Worm (Caenorhabditis elegans) whole organism, L1 larva: ENCODE results near the gene bath-37.

ENCODE experiments used
- C34B4.2 ChIP-seq: sonication (generic microtip); optimal IDR thresholded peaks from 2 replicates; lab custom pipeline; 2017; ENCODE audit warnings: mild to moderate bottlenecking, missing genetic modification characterization, missing compliant biosample characterization
- Y116A8C.19 ChIP-seq: sonication (generic microtip); optimal IDR thresholded peaks from 2 replicates; lab custom pipeline; 2016; ENCODE audit warnings: missing compliant biosample characterization, missing genetic modification characterization, borderline replicate concordance
- aly-2 ChIP-seq: fragments of 150-350 bp; optimal IDR thresholded peaks from 2 replicates; lab custom pipeline; 2014; ENCODE audit warnings: missing biosample characterization, missing genetic modification characterization
- blmp-1 ChIP-seq: fragments of 150-350 bp; optimal IDR thresholded peaks from 2 replicates; lab custom pipeline; 2014; ENCODE audit warnings: missing biosample characterization, missing genetic modification characterization
- ceh-8 ChIP-seq: fragments of 200-800 bp; sonication (Bioruptor generic); optimal IDR thresholded peaks from 2 replicates; lab custom pipeline; 2018; ENCODE audit warnings: mild to moderate bottlenecking, missing genetic modification characterization, moderate library complexity, missing compliant biosample characterization
- ceh-88 ChIP-seq: fragments of 200-800 bp; sonication (Bioruptor generic); IDR thresholded peaks from 2 replicates; pipeline ENCODE4 v1.3.6; 2022; ENCODE audit warnings: missing genetic modification characterization, missing compliant biosample characterization
- ceh-90 ChIP-seq: sonication (generic microtip); optimal IDR thresholded peaks from 2 replicates; lab custom pipeline; 2016; ENCODE audit warnings: missing genetic modification characterization, missing compliant biosample characterization
- ces-1 ChIP-seq: fragments of 150-350 bp; optimal IDR thresholded peaks from 2 replicates; lab custom pipeline; 2014; ENCODE audit warnings: missing biosample characterization, missing genetic modification reagents, missing genetic modification characterization
- dpl-1 ChIP-seq, 3 experiments: fragments of 150-350 bp in 2 of 3; sonication (generic microtip) in 1 of 3; optimal IDR thresholded peaks; 2 replicates each; lab custom pipeline; 2014 to 2017; ENCODE audit warnings: missing biosample characterization in 3 of 3, missing genetic modification characterization in 3 of 3, missing genetic modification reagents in 3 of 3
- efl-1 ChIP-seq, 4 experiments: fragments of 150-350 bp; optimal IDR thresholded peaks in 3 of 4; peaks in 1 of 4; 1 replicate in 1 of 4; 2 replicates in 3 of 4; lab custom pipeline; 2014; ENCODE audit warnings: missing biosample characterization in 2 of 4, missing genetic modification characterization in 2 of 4, missing genetic modification reagents in 2 of 4
- efl-3 ChIP-seq: fragments of 200-800 bp; sonication (Bioruptor generic); optimal IDR thresholded peaks from 2 replicates; lab custom pipeline; 2018; ENCODE audit warnings: mild to moderate bottlenecking, missing genetic modification characterization, missing compliant biosample characterization
- ets-5 ChIP-seq: fragments of 200-800 bp; sonication (Bioruptor generic); IDR thresholded peaks from 2 replicates; pipeline ENCODE4 v1.3.6; 2022; ENCODE audit warnings: missing genetic modification characterization, missing compliant biosample characterization
- fkh-10 ChIP-seq: sonication (generic microtip); optimal IDR thresholded peaks from 2 replicates; lab custom pipeline; 2017; ENCODE audit warnings: missing biosample characterization, missing genetic modification reagents, missing genetic modification characterization
- fkh-8 ChIP-seq: sonication (generic microtip); optimal IDR thresholded peaks from 2 replicates; lab custom pipeline; 2016; ENCODE audit warnings: mild to moderate bottlenecking, missing genetic modification characterization, missing compliant biosample characterization
- fos-1 ChIP-seq: fragments of 150-350 bp; optimal IDR thresholded peaks from 2 replicates; lab custom pipeline; 2014; ENCODE audit warnings: missing biosample characterization, missing genetic modification characterization
- hlh-17 ChIP-seq: fragments of 200-800 bp; sonication (Bioruptor generic); optimal IDR thresholded peaks from 2 replicates; lab custom pipeline; 2018; ENCODE audit warnings: missing genetic modification characterization, mild to moderate bottlenecking, missing compliant biosample characterization, moderate library complexity, borderline replicate concordance
- irx-1 ChIP-seq: sonication (generic microtip); optimal IDR thresholded peaks from 2 replicates; lab custom pipeline; 2016; ENCODE audit warnings: missing genetic modification characterization, missing compliant biosample characterization
- jun-1 ChIP-seq: fragments of 150-350 bp; optimal IDR thresholded peaks from 2 replicates; lab custom pipeline; 2014; ENCODE audit warnings: missing biosample characterization, missing genetic modification reagents, missing genetic modification characterization
- lin-13 ChIP-seq: fragments of 150-350 bp; optimal IDR thresholded peaks from 2 replicates; lab custom pipeline; 2014; ENCODE audit warnings: missing biosample characterization, missing genetic modification reagents, missing genetic modification characterization
- lin-35 ChIP-seq, 2 experiments: fragments of 150-350 bp; optimal IDR thresholded peaks; 2 replicates each; lab custom pipeline; 2014; ENCODE audit warnings: missing biosample characterization in 2 of 2, missing genetic modification characterization in 2 of 2, missing genetic modification reagents in 2 of 2
- lsy-2 ChIP-seq, 2 experiments: fragments of 150-350 bp; optimal IDR thresholded peaks; 2 replicates each; lab custom pipeline; 2014; ENCODE audit warnings: missing biosample characterization in 2 of 2, missing genetic modification characterization in 2 of 2
- mdl-1 ChIP-seq, 2 experiments: fragments of 150-350 bp; optimal IDR thresholded peaks; 2 replicates each; lab custom pipeline; 2014 to 2017; ENCODE audit warnings: missing biosample characterization in 2 of 2, missing genetic modification characterization in 2 of 2, inconsistent platforms in 1 of 2
- nhr-20 ChIP-seq: sonication (generic microtip); optimal IDR thresholded peaks from 2 replicates; lab custom pipeline; 2016; ENCODE audit warnings: mild to moderate bottlenecking, missing genetic modification characterization, missing compliant biosample characterization
- nhr-237 ChIP-seq: fragments of 150-350 bp; optimal IDR thresholded peaks from 2 replicates; lab custom pipeline; 2014; ENCODE audit warnings: missing biosample characterization, missing genetic modification characterization
- nhr-84 ChIP-seq: sonication (generic microtip); optimal IDR thresholded peaks from 2 replicates; lab custom pipeline; 2017; ENCODE audit warnings: missing biosample characterization, missing genetic modification characterization
- nhr-85 ChIP-seq: sonication (generic microtip); peaks from one replicate; lab custom pipeline; 2016; ENCODE audit warnings: missing genetic modification characterization, inconsistent platforms, missing compliant biosample characterization
- pax-3 ChIP-seq: fragments of 200-800 bp; sonication (Bioruptor generic); optimal IDR thresholded peaks from 2 replicates; lab custom pipeline; 2018; ENCODE audit warnings: mild to moderate bottlenecking, missing genetic modification characterization, moderate library complexity, missing compliant biosample characterization
- pqm-1 ChIP-seq: sonication (generic microtip); optimal IDR thresholded peaks from 3 replicates; lab custom pipeline; 2017; ENCODE audit warnings: missing biosample characterization, missing genetic modification characterization
- unc-130 ChIP-seq: fragments of 150-350 bp; optimal IDR thresholded peaks from 2 replicates; lab custom pipeline; 2017; ENCODE audit warnings: missing biosample characterization, missing genetic modification characterization, inconsistent platforms
- unc-30 ChIP-seq: sonication (generic microtip); optimal IDR thresholded peaks from 2 replicates; lab custom pipeline; 2017; ENCODE audit warnings: missing biosample characterization, missing genetic modification characterization
- unc-62 ChIP-seq: fragments of 150-350 bp; optimal IDR thresholded peaks from 2 replicates; lab custom pipeline; 2014; ENCODE audit warnings: missing biosample characterization, missing genetic modification reagents, missing genetic modification characterization
- unc-98 ChIP-seq: fragments of 200-800 bp; sonication (Bioruptor generic); IDR thresholded peaks from 2 replicates; pipeline ENCODE4 v1.3.6; 2022; ENCODE audit warnings: missing genetic modification characterization, missing compliant biosample characterization
- vab-15 ChIP-seq: sonication (generic microtip); optimal IDR thresholded peaks from 2 replicates; lab custom pipeline; 2017; ENCODE audit warnings: missing genotype, mild to moderate bottlenecking, missing genetic modification characterization, missing compliant biosample characterization
- zip-4 ChIP-seq: fragments of 200-800 bp; sonication (Bioruptor generic); optimal IDR thresholded peaks from 2 replicates; lab custom pipeline; 2018; ENCODE audit warnings: mild to moderate bottlenecking, missing genetic modification characterization, moderate library complexity, missing compliant biosample characterization

The bath-37 gene

DNA sequence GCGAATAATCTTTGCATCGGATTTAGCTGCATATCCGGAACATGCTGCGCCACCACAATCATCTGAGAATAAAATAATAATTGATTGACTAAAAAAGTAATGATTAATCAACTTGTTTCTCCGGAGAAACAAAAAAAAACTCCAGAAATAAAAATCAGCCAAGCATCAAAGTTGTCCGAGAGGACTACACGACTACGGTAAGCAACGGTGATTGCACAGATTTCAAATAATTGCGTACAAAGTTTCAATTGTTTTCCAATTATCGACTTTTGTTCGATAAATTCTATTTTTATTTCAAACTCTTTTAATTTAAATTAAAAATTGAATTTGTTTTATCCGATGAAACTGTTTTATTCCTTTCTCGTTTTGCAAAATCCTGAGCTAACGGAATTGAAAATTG is 24.7 kb downstream of the bath-37 start, which contains the start of gene cpsf-4:
Gene cpsf-4, minus strand, starts transcription at position 62 of the 400 bp plus-strand sequence.
- peak; percentile 21 to 77 for TF ChIP-seq lsy-2 (tag; optimal IDR thresholded peaks at IDR 0.05; lab: Kevin White, UChicago)
- no peak for TF ChIP-seq pax-3 (tag; lab: Kevin White, UChicago)
- TF ChIP-seq efl-1 (optimal IDR thresholded peaks at IDR 0.05; lab: Kevin White, UChicago): peak in 1 of 2 experiments; percentile 6
- TF ChIP-seq efl-1 (GFP tag; optimal IDR thresholded peaks at IDR 0.05 in 1 of 2; lab: Kevin White, UChicago): no peak
- TF ChIP-seq nhr-84 (tag; lab: Kevin White, UChicago): no peak
- TF ChIP-seq nhr-237 (tag; lab: Kevin White, UChicago): no peak
- no peak for TF ChIP-seq lin-35 (GFP tag; optimal IDR thresholded peaks at IDR 0.05; lab: Kevin White, UChicago)
- TF ChIP-seq unc-62 (GFP tag; lab: Kevin White, UChicago): no peak
- no peak for TF ChIP-seq hlh-17 (GFP tag; lab: Kevin White, UChicago)

DNA sequence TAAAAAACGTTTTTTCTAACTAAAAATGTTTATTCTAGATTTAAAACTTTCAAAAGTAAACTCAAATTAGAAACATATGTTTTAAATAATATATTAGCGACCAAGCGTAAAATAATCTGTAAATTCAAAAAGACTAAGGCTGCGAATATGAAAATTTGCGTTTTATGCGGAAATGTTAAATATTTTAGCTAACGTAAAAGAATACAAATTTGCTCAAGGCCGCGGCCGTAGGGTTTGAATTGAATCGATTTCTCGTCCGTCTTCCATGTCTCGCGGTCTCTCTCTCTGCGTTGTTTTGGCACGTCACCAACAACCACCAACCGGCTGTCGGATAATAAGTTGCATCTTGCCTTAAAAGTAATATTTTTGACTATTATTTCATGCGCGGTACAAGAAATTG is 25.1 kb downstream of the bath-37 start, which contains the start of gene F11A10.5:
Gene F11A10.5, plus strand, starts transcription at position 301 of the 400 bp plus-strand sequence.
- TF ChIP-seq irx-1 (tag; lab: Kevin White, UChicago) (no peak), dpl-1 (GFP tag; optimal IDR thresholded peaks at IDR 0.05; lab: Kevin White, UChicago) (peak in 1 of 3 experiments; percentile 14), efl-1 (optimal IDR thresholded peaks at IDR 0.05; lab: Kevin White, UChicago) (peak in 1 of 2 experiments; percentile 2), efl-1 (GFP tag; optimal IDR thresholded peaks at IDR 0.05 in 1 of 2; lab: Kevin White, UChicago) (no peak)

DNA sequence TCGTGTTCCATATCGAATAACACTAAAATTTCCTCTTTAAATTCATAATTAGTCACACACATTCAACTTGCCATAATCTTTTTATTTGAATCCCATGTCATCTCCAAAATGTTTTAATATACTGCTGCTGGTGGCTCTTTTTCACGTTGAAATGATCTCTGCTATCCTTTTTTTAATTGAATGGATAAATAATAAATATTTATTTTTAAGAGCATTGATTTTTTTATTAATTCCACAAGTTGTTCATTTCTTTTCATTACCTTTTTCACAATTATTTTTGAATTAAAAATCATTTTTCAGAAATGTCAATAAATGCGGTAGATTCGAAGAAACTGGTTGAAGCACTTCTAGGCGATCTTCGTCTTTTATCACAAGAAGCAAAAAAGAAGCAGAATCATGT is 27.8 kb downstream of the bath-37 start, which contains the start of gene mon-2:
Gene mon-2, plus strand, starts transcription at position 301 of the 400 bp plus-strand sequence.
- TF ChIP-seq lin-13 (GFP tag; lab: Kevin White, UChicago): no peak
- no peak for TF ChIP-seq efl-3

DNA sequence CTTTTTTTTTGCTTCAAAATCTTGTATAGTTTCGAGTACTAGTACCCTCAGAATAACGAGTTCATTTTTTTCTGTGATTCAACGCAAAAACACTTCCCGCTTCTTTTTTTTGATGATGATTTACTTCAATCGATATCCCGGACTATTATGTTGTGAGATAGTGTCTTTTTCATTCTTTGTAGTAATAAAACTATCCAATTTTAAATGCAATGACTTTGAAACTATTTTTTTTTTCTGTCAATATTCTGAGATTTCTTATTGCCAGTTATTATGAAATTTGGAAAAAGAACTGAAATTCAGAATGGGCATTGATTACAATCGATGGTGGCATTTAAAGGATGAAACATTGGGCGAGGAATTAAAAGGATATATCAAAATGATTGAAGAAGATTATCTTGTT is 36.9 kb downstream of the bath-37 start, which contains the start of gene M18.3:
Gene M18.3, plus strand, starts transcription at position 301 of the 400 bp plus-strand sequence.
- TF ChIP-seq efl-3: no peak
- TF ChIP-seq blmp-1 (tag; lab: Kevin White, UChicago): no peak
- no peak for TF ChIP-seq jun-1
- no peak for TF ChIP-seq Y116A8C.19
- no peak for TF ChIP-seq ets-5 (GFP tag; lab: Robert Waterston, UW)
- no peak for TF ChIP-seq C34B4.2 (tag; lab: Kevin White, UChicago)
- TF ChIP-seq unc-98 (GFP tag; lab: Robert Waterston, UW): no peak
- no peak for TF ChIP-seq unc-30 (tag; lab: Kevin White, UChicago)
- TF ChIP-seq nhr-85 (tag; lab: Kevin White, UChicago): no peak
- no peak for TF ChIP-seq ceh-8 (GFP tag; lab: Kevin White, UChicago)
- no peak for TF ChIP-seq efl-1 (optimal IDR thresholded peaks at IDR 0.05; lab: Kevin White, UChicago)
- TF ChIP-seq efl-1 (GFP tag; optimal IDR thresholded peaks at IDR 0.05 in 1 of 2; lab: Kevin White, UChicago): no peak
- no peak for TF ChIP-seq unc-130
- TF ChIP-seq ceh-90: no peak
- TF ChIP-seq nhr-20 (tag; lab: Kevin White, UChicago): no peak
- no peak for TF ChIP-seq nhr-237 (tag; lab: Kevin White, UChicago)
- no peak for TF ChIP-seq aly-2 (tag; lab: Kevin White, UChicago)
- TF ChIP-seq pqm-1 (tag; lab: Kevin White, UChicago): no peak
- no peak for TF ChIP-seq mdl-1 (tag; optimal IDR thresholded peaks at IDR 0.05; lab: Kevin White, UChicago)
- TF ChIP-seq fkh-8: no peak
- TF ChIP-seq zip-4 (GFP tag; lab: Kevin White, UChicago): no peak

DNA sequence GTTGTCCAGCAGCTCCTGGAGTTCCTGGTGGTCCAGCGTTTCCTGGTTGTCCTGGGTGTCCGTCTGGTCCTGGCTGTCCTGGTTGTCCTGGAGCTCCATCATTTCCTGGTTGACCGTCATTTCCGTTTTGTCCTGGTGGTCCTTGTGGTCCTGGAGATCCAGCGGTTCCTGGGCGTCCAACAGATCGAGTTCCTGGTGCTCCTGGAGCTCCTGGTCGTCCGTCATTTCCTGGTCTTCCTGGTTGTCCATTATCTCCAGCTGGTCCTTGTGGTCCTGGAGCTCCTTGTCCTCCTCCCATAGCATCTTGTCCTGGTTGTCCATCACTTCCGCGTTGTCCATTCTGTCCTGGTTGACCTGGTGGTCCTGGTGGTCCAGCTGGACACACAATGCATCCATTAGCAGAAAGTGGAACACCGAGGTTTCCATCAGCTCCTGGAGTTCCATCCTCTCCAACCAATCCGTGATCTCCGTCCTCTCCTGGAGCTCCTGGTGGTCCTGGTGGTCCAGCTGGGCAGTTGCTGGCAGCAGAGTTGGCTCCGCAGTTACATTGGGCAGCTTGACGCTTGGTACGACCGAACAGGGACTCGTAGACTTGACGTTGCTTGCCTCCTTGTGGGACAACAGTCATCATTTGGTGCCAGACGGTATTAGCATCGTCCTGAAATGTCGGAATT is 40.4 kb downstream of the bath-37 start:
- no peak for TF ChIP-seq fkh-10 (GFP tag; lab: Kevin White, UChicago)
- no peak for TF ChIP-seq vab-15
- TF ChIP-seq ets-5 (GFP tag; lab: Robert Waterston, UW): no peak
- TF ChIP-seq ceh-88 (GFP tag; lab: Robert Waterston, UW): no peak
- no peak for TF ChIP-seq fos-1 (tag; lab: Kevin White, UChicago)
- no peak for TF ChIP-seq unc-62 (GFP tag; lab: Kevin White, UChicago)
- TF ChIP-seq aly-2 (tag; lab: Kevin White, UChicago): no peak
- no peak for TF ChIP-seq ces-1 (GFP tag; lab: Kevin White, UChicago)
- TF ChIP-seq lsy-2 (tag; optimal IDR thresholded peaks at IDR 0.05; lab: Kevin White, UChicago): no peak
